Fruit fly (Drosophila melanogaster): ENCODE results near the gene CG31248.

Gene CG31248

DNA sequence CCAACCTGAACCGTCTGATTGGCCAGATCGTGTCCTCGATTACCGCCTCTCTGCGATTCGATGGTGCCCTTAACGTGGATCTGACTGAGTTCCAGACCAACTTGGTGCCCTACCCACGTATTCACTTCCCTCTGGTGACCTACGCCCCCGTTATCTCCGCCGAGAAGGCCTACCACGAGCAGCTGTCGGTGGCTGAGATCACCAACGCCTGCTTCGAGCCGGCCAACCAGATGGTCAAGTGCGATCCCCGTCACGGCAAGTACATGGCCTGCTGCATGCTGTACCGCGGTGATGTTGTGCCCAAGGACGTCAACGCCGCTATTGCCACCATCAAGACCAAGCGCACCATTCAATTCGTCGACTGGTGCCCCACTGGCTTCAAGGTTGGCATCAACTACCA, 41.2 kb upstream of the CG31248 start:
- TF ChIP-seq CG11762 (GFP tag; optimal IDR thresholded peaks at IDR 0.05; ENCODE audit: insufficient read depth) = no peak
- TF ChIP-seq svp (GFP tag) = peak; percentile 79

DNA sequence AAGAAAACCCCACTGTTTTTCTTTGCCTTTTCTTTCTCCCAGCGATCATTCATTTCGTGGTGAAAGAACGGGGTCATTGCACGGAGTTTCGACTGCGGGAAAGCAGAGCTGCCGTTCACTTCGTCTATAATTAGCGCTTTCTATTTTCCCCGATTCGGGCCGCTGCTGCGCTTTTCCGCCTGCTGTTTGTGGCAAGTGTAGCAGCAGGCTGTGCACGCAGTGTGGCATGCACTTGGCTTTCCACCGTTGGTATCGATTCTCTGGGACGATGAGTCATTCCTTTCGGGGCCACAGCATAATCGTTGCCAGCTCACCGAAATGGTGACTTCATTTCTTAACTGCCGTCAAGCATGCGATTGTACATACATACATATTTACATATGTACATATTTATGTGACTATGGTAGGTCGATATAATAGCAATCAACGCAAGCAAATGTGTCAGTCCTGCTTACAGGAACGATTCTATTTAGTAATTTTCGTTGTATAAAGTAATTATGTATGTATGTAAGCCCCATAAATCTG, 40.2 kb upstream of the CG31248 start:
- TF ChIP-seq esn (GFP tag; optimal IDR thresholded peaks at IDR 0.05) = no peak
- no peak for TF ChIP-seq fd59A (GFP tag; optimal IDR thresholded peaks at IDR 0.05)
- peak; percentile 57 for TF ChIP-seq svp (GFP tag)
- TF ChIP-seq CG15336 (GFP tag; IDR thresholded peaks at IDR 0.05) = peak; percentile 5; the same call in 1 of the 2 replicates
- no peak for TF ChIP-seq Hr4 (GFP tag; optimal IDR thresholded peaks at IDR 0.05)
- no peak for TF ChIP-seq Sox15 (GFP tag; optimal IDR thresholded peaks at IDR 0.05)
- no peak for TF ChIP-seq acj6 (GFP tag; optimal IDR thresholded peaks at IDR 0.05)
- peak; percentile 47; the same call in 2 of the 3 replicates for TF ChIP-seq eg (GFP tag; IDR thresholded peaks at IDR 0.05)
- TF ChIP-seq CG31627 (GFP tag; optimal IDR thresholded peaks at IDR 0.05) = no peak
- TF ChIP-seq Eip93F (GFP tag; optimal IDR thresholded peaks at IDR 0.05) = no peak
- no peak for TF ChIP-seq CG11294 (GFP tag; IDR thresholded peaks at IDR 0.05)
- TF ChIP-seq fd85E (GFP tag; optimal IDR thresholded peaks at IDR 0.05) = no peak
- TF ChIP-seq CG6163 (GFP tag; IDR thresholded peaks at IDR 0.05) = no peak
- TF ChIP-seq CG16779 (tag; optimal IDR thresholded peaks at IDR 0.05) = no peak
- no peak for TF ChIP-seq CG10669 (GFP tag; optimal IDR thresholded peaks at IDR 0.05)
- TF ChIP-seq lz (GFP tag; optimal IDR thresholded peaks at IDR 0.05) = no peak
- TF ChIP-seq net (GFP tag; optimal IDR thresholded peaks at IDR 0.05) = no peak
- no peak for TF ChIP-seq Ets21C (GFP tag; optimal IDR thresholded peaks at IDR 0.05)
- no peak for TF ChIP-seq CG9139 (GFP tag; optimal IDR thresholded peaks at IDR 0.05)
- no peak for TF ChIP-seq Eip75B (GFP tag; optimal IDR thresholded peaks at IDR 0.05)
- TF ChIP-seq CG8119 (GFP tag; IDR thresholded peaks at IDR 0.05) = 0 out of 3 replicates have a peak, but pooled peaks have one; percentile 12
- no peak for TF ChIP-seq vri (GFP tag; optimal IDR thresholded peaks at IDR 0.05)
- TF ChIP-seq Gug (GFP tag; IDR thresholded peaks at IDR 0.05) = no peak
- TF ChIP-seq CG3032 (tag; optimal IDR thresholded peaks at IDR 0.05) = no peak
- TF ChIP-seq CG11762 (GFP tag; optimal IDR thresholded peaks at IDR 0.05; ENCODE audit: insufficient read depth) = no peak
- TF ChIP-seq Lpt (GFP tag; optimal IDR thresholded peaks at IDR 0.05) = peak; percentile 21
- TF ChIP-seq Sox14 (GFP tag; optimal IDR thresholded peaks at IDR 0.05) = no peak
- no peak for TF ChIP-seq CG11902 (GFP tag; optimal IDR thresholded peaks at IDR 0.05)
- peak; percentile 58 for TF ChIP-seq Eip78C (GFP tag)
- no peak for TF ChIP-seq CG6276 (GFP tag; optimal IDR thresholded peaks at IDR 0.05)
- TF ChIP-seq Hr39 (GFP tag; optimal IDR thresholded peaks at IDR 0.05) = no peak
- no peak for TF ChIP-seq CG6792 (GFP tag; optimal IDR thresholded peaks at IDR 0.05)
- TF ChIP-seq CG8319 (GFP tag; optimal IDR thresholded peaks at IDR 0.05) = no peak
- no peak for TF ChIP-seq CG34406 (GFP tag; optimal IDR thresholded peaks at IDR 0.05)
- TF ChIP-seq topi (GFP tag; optimal IDR thresholded peaks at IDR 0.05) = no peak
- peak; percentile 3 to 87 for TF ChIP-seq ss (GFP tag; optimal IDR thresholded peaks at IDR 0.05)

- no peak for TF ChIP-seq Sox102F (GFP tag; optimal IDR thresholded peaks at IDR 0.05)
- TF ChIP-seq eg (GFP tag; IDR thresholded peaks at IDR 0.05) = no peak
- no peak for TF ChIP-seq CG4318 (GFP tag; optimal IDR thresholded peaks at IDR 0.05)
- TF ChIP-seq Met (GFP tag; optimal IDR thresholded peaks at IDR 0.05) = peak; percentile 12
- no peak for TF ChIP-seq Hr39 (GFP tag; optimal IDR thresholded peaks at IDR 0.05)
- TF ChIP-seq vri (GFP tag; optimal IDR thresholded peaks at IDR 0.05) = no peak
- TF ChIP-seq topi (GFP tag; optimal IDR thresholded peaks at IDR 0.05) = no peak
- TF ChIP-seq Hr38 (GFP tag; optimal IDR thresholded peaks at IDR 0.05) = no peak
- TF ChIP-seq OdsH (GFP tag; optimal IDR thresholded peaks at IDR 0.05) = no peak
- no peak for TF ChIP-seq CG15336 (GFP tag; IDR thresholded peaks at IDR 0.05)
- TF ChIP-seq Eip78C (GFP tag) = peak; percentile 42
- TF ChIP-seq CG11902 (GFP tag; optimal IDR thresholded peaks at IDR 0.05) = no peak
- no peak for TF ChIP-seq CG16779 (tag; optimal IDR thresholded peaks at IDR 0.05)
- TF ChIP-seq svp (GFP tag) = peak; percentile 11
- no peak for TF ChIP-seq CG6792 (GFP tag; optimal IDR thresholded peaks at IDR 0.05)
- peak; percentile 2 for TF ChIP-seq achi (GFP tag; optimal IDR thresholded peaks at IDR 0.05)
- peak; percentile 67 for TF ChIP-seq Lpt (GFP tag; optimal IDR thresholded peaks at IDR 0.05)
- no peak for TF ChIP-seq spab (GFP tag; optimal IDR thresholded peaks at IDR 0.05)
- TF ChIP-seq CG3919 (GFP tag; optimal IDR thresholded peaks at IDR 0.05) = no peak
- TF ChIP-seq acj6 (GFP tag; optimal IDR thresholded peaks at IDR 0.05) = no peak
- peak in 1 of 2 experiments; percentile 13 for TF ChIP-seq ss (GFP tag; optimal IDR thresholded peaks at IDR 0.05)
- no peak for TF ChIP-seq Smox (GFP tag; optimal IDR thresholded peaks at IDR 0.05)
- peak; percentile 42 for TF ChIP-seq fkh (GFP tag; optimal IDR thresholded peaks at IDR 0.05)
- no peak for TF ChIP-seq pdm3 (GFP tag; optimal IDR thresholded peaks at IDR 0.05)
Observed at dm6 chr3R:7089522-7090336, 39.4 kb upstream of the CG31248 start.

Data from whole organism, prepupa.